Worm (Caenorhabditis elegans) whole organism, early embryonic: ENCODE measurements around the gene srg-50.

Experiments used
- aly-1 ChIP-seq: sonication (generic microtip); optimal IDR thresholded peaks from 2 replicates; lab custom pipeline; 2016; ENCODE audit warnings: missing genetic modification characterization, missing compliant biosample characterization
- ama-1 ChIP-seq: fragments of 150-350 bp; optimal IDR thresholded peaks from 2 replicates; lab custom pipeline; 2014
- ceh-36 ChIP-seq: sonication (generic microtip); optimal IDR thresholded peaks from 2 replicates; lab custom pipeline; 2016; ENCODE audit warnings: missing genetic modification characterization, inconsistent platforms, missing compliant biosample characterization
- ets-7 ChIP-seq: sonication (generic microtip); optimal IDR thresholded peaks from 2 replicates; lab custom pipeline; 2016; ENCODE audit warnings: missing genotype, missing genetic modification characterization, missing compliant biosample characterization
- scrt-1 ChIP-seq: fragments of 200-800 bp; sonication (Bioruptor generic); IDR thresholded peaks from 2 replicates; pipeline ENCODE4 v1.3.6; 2022; ENCODE audit warnings: missing genetic modification characterization, missing compliant biosample characterization

ce11 chrIV:7048637-7049245, 26.2 kb downstream of the srg-50 start:
- TF ChIP-seq ama-1 (lab: Kevin White, UChicago) (no peak), aly-1 (tag; lab: Kevin White, UChicago) (no peak), ets-7 (tag; lab: Kevin White, UChicago) (no peak), ceh-36 (tag; lab: Kevin White, UChicago) (no peak), scrt-1 (GFP tag; lab: Robert Waterston, UW) (no peak)
